Worm (Caenorhabditis elegans) whole organism, early embryonic: ENCODE data around the gene Y69A2AR.12.

Experiments
- ama-1 ChIP-seq: fragments of 150-350 bp; optimal IDR thresholded peaks from 2 replicates; lab custom pipeline; 2014
- flt-1 ChIP-seq: fragments of 200-800 bp; sonication (Bioruptor generic); IDR thresholded peaks from 2 replicates; pipeline ENCODE4 v1.3.6; 2022; ENCODE audit warnings: missing genetic modification characterization, missing compliant biosample characterization
- pes-1 ChIP-seq: fragments of 200-800 bp; sonication (Bioruptor generic); IDR thresholded peaks from 2 replicates; pipeline ENCODE4 v1.3.6; 2022; ENCODE audit warnings: missing genetic modification reagents, missing genetic modification characterization, missing compliant biosample characterization
- scrt-1 ChIP-seq: fragments of 200-800 bp; sonication (Bioruptor generic); IDR thresholded peaks from 2 replicates; pipeline ENCODE4 v1.3.6; 2022; ENCODE audit warnings: missing genetic modification characterization, missing compliant biosample characterization
- tbx-11 ChIP-seq: fragments of 200-800 bp; sonication (Bioruptor generic); IDR thresholded peaks from 2 replicates; pipeline ENCODE4 v1.3.6; 2022; ENCODE audit warnings: missing genetic modification characterization, missing compliant biosample characterization

- TF ChIP-seq flt-1 (no peak), scrt-1 (no peak), pes-1 (no peak), ama-1 (lab: Kevin White, UChicago) (no peak), tbx-11 (GFP tag; lab: Robert Waterston, UW) (no peak)
These were observed 50.2 kb downstream of the Y69A2AR.12 start, which contains the start of gene smf-3 for ce11 chrIV:2618611-2619010.
